Worm (Caenorhabditis elegans) whole organism, early embryonic: Measurements from ENCODE around the gene T01B4.3.

ENCODE experiments used
- B0310.2 ChIP-seq: sonication (generic microtip); optimal IDR thresholded peaks from 2 replicates; lab custom pipeline; 2016; ENCODE audit warnings: mild to moderate bottlenecking, missing genetic modification characterization, missing compliant biosample characterization
- F13C5.2 ChIP-seq: sonication (generic microtip); optimal IDR thresholded peaks from 2 replicates; lab custom pipeline; 2017; ENCODE audit warnings: mild to moderate bottlenecking, missing genetic modification characterization, inconsistent platforms, missing compliant biosample characterization
- aly-1 ChIP-seq: sonication (generic microtip); optimal IDR thresholded peaks from 2 replicates; lab custom pipeline; 2016; ENCODE audit warnings: missing genetic modification characterization, missing compliant biosample characterization
- ama-1 ChIP-seq: fragments of 150-350 bp; optimal IDR thresholded peaks from 2 replicates; lab custom pipeline; 2014
- ceh-13 ChIP-seq: fragments of 200-800 bp; sonication (Bioruptor generic); optimal IDR thresholded peaks from 2 replicates; lab custom pipeline; 2018; ENCODE audit warnings: mild to moderate bottlenecking, missing genetic modification characterization, missing compliant biosample characterization
- ceh-36 ChIP-seq: sonication (generic microtip); optimal IDR thresholded peaks from 2 replicates; lab custom pipeline; 2016; ENCODE audit warnings: missing genetic modification characterization, inconsistent platforms, missing compliant biosample characterization
- ets-7 ChIP-seq: sonication (generic microtip); optimal IDR thresholded peaks from 2 replicates; lab custom pipeline; 2016; ENCODE audit warnings: missing genotype, missing genetic modification characterization, missing compliant biosample characterization
- flt-1 ChIP-seq: fragments of 200-800 bp; sonication (Bioruptor generic); IDR thresholded peaks from 2 replicates; pipeline ENCODE4 v1.3.6; 2022; ENCODE audit warnings: missing genetic modification characterization, missing compliant biosample characterization
- hmbx-1 ChIP-seq: sonication (generic microtip); optimal IDR thresholded peaks from 2 replicates; lab custom pipeline; 2016; ENCODE audit warnings: mild to moderate bottlenecking, missing genetic modification characterization, missing compliant biosample characterization
- hmg-4 ChIP-seq: fragments of 200-800 bp; sonication (Bioruptor generic); optimal IDR thresholded peaks from 2 replicates; lab custom pipeline; 2018; ENCODE audit warnings: mild to moderate bottlenecking, missing genetic modification characterization, missing compliant biosample characterization
- hnd-1 ChIP-seq: sonication (generic microtip); optimal IDR thresholded peaks from 2 replicates; lab custom pipeline; 2016; ENCODE audit warnings: missing genetic modification characterization, missing compliant biosample characterization
- pes-1 ChIP-seq: fragments of 200-800 bp; sonication (Bioruptor generic); IDR thresholded peaks from 2 replicates; pipeline ENCODE4 v1.3.6; 2022; ENCODE audit warnings: missing genetic modification reagents, missing genetic modification characterization, missing compliant biosample characterization
- scrt-1 ChIP-seq: fragments of 200-800 bp; sonication (Bioruptor generic); IDR thresholded peaks from 2 replicates; pipeline ENCODE4 v1.3.6; 2022; ENCODE audit warnings: missing genetic modification characterization, missing compliant biosample characterization
- sea-1 ChIP-seq: fragments of 200-800 bp; sonication (Bioruptor generic); conservative IDR thresholded peaks from 2 replicates; pipeline ENCODE4 v1.3.6; 2022; ENCODE audit warnings: missing genetic modification characterization, missing compliant biosample characterization
- tbx-11 ChIP-seq: fragments of 200-800 bp; sonication (Bioruptor generic); IDR thresholded peaks from 2 replicates; pipeline ENCODE4 v1.3.6; 2022; ENCODE audit warnings: missing genetic modification characterization, missing compliant biosample characterization
- tbx-37 ChIP-seq: fragments of 200-800 bp; sonication (Bioruptor generic); conservative IDR thresholded peaks from 2 replicates; pipeline ENCODE4 v1.3.6; 2022; ENCODE audit warnings: missing genetic modification reagents, missing genetic modification characterization, missing compliant biosample characterization
- tra-4 ChIP-seq: sonication (generic microtip); optimal IDR thresholded peaks from 2 replicates; lab custom pipeline; 2017; ENCODE audit warnings: missing genetic modification characterization, missing compliant biosample characterization

Gene T01B4.3

ce11 chrX:16309705-16310104 is 7.8 kb downstream of the T01B4.3 start:
- no peak for TF ChIP-seq aly-1
- no peak for TF ChIP-seq hmg-4 (GFP tag; lab: Kevin White, UChicago)
- TF ChIP-seq pes-1 (GFP tag; lab: Robert Waterston, UW), result no peak
- no peak for TF ChIP-seq ets-7 (tag; lab: Kevin White, UChicago)
- no peak for TF ChIP-seq flt-1 (GFP tag; lab: Robert Waterston, UW)
- TF ChIP-seq ceh-13 (GFP tag; lab: Kevin White, UChicago), result no peak
- TF ChIP-seq tbx-11 (GFP tag; lab: Robert Waterston, UW), result no peak
- TF ChIP-seq ceh-36, result no peak
- TF ChIP-seq hnd-1 (tag; lab: Kevin White, UChicago), result no peak
- no peak for TF ChIP-seq F13C5.2
- no peak for TF ChIP-seq B0310.2 (tag; lab: Kevin White, UChicago)
- no peak for TF ChIP-seq sea-1
- no peak for TF ChIP-seq scrt-1
- TF ChIP-seq tbx-37 (GFP tag; lab: Robert Waterston, UW), result no peak
- TF ChIP-seq hmbx-1 (tag; lab: Kevin White, UChicago), result no peak

ce11 chrX:16306164-16306563 is 11.4 kb downstream of the T01B4.3 start, which contains the start of gene twk-22:
twk-22 (plus strand) TSS chrX:16306464.
- TF ChIP-seq ets-7 (tag; lab: Kevin White, UChicago) (no peak), scrt-1 (no peak), F13C5.2 (no peak), tbx-37 (GFP tag; lab: Robert Waterston, UW) (no peak), pes-1 (GFP tag; lab: Robert Waterston, UW) (no peak), ama-1 (lab: Kevin White, UChicago) (no peak), ceh-36 (no peak), hnd-1 (tag; lab: Kevin White, UChicago) (no peak), hmbx-1 (tag; lab: Kevin White, UChicago) (no peak)

- TF ChIP-seq hmbx-1 (tag; lab: Kevin White, UChicago), result no peak
- no peak for TF ChIP-seq B0310.2 (tag; lab: Kevin White, UChicago)
- TF ChIP-seq scrt-1, result no peak
- no peak for TF ChIP-seq F13C5.2
- TF ChIP-seq ama-1 (lab: Kevin White, UChicago), result no peak
- no peak for TF ChIP-seq tbx-11 (GFP tag; lab: Robert Waterston, UW)
- no peak for TF ChIP-seq flt-1 (GFP tag; lab: Robert Waterston, UW)
- no peak for TF ChIP-seq ceh-13 (GFP tag; lab: Kevin White, UChicago)
- TF ChIP-seq hmg-4 (GFP tag; lab: Kevin White, UChicago), result no peak
- no peak for TF ChIP-seq ceh-36
- TF ChIP-seq pes-1 (GFP tag; lab: Robert Waterston, UW), result no peak
- no peak for TF ChIP-seq tra-4
- TF ChIP-seq aly-1, result no peak
- no peak for TF ChIP-seq ets-7 (tag; lab: Kevin White, UChicago)
- no peak for TF ChIP-seq tbx-37 (GFP tag; lab: Robert Waterston, UW)
These were observed 17.1 kb downstream of the T01B4.3 start for ce11 chrX:16300422-16300821.

- no peak for TF ChIP-seq hnd-1 (tag; lab: Kevin White, UChicago)
- TF ChIP-seq tra-4, result no peak
- no peak for TF ChIP-seq flt-1 (GFP tag; lab: Robert Waterston, UW)
- no peak for TF ChIP-seq aly-1
- TF ChIP-seq tbx-37 (GFP tag; lab: Robert Waterston, UW), result no peak
- TF ChIP-seq pes-1 (GFP tag; lab: Robert Waterston, UW), result no peak
- no peak for TF ChIP-seq hmbx-1 (tag; lab: Kevin White, UChicago)
- no peak for TF ChIP-seq B0310.2 (tag; lab: Kevin White, UChicago)
- TF ChIP-seq ama-1 (lab: Kevin White, UChicago), result no peak
- no peak for TF ChIP-seq scrt-1
These were observed 17.7 kb downstream of the T01B4.3 start, which contains the start of gene twk-21 for ce11 chrX:16299859-16300258. twk-21 (plus strand) TSS chrX:16299892.

- TF ChIP-seq pes-1 (GFP tag; lab: Robert Waterston, UW), result peak; percentile 46; the same call in 1 of the 2 replicates
- TF ChIP-seq sea-1, result 0 out of 2 replicates have a peak, but pooled peaks have one; percentile 14
- 0 out of 2 replicates have a peak, but pooled peaks have one; percentile 21 for TF ChIP-seq tbx-37 (GFP tag; lab: Robert Waterston, UW)
- peak; percentile 52; the same call in 1 of the 2 replicates for TF ChIP-seq scrt-1
These were observed 18.3 kb downstream of the T01B4.3 start for ce11 chrX:16299217-16299616.

- TF ChIP-seq tbx-37 (GFP tag; lab: Robert Waterston, UW) (0 out of 2 replicates have a peak, but pooled peaks have one; percentile 40), tra-4 (no peak), flt-1 (GFP tag; lab: Robert Waterston, UW) (no peak), aly-1 (no peak), B0310.2 (tag; lab: Kevin White, UChicago) (no peak), pes-1 (GFP tag; lab: Robert Waterston, UW) (peak; percentile 67), scrt-1 (0 out of 2 replicates have a peak, but pooled peaks have one; percentile 57), hnd-1 (tag; lab: Kevin White, UChicago) (no peak), F13C5.2 (peak; percentile 60), ama-1 (lab: Kevin White, UChicago) (no peak), tbx-11 (GFP tag; lab: Robert Waterston, UW) (peak; percentile 33; the same call in 1 of the 2 replicates), ceh-36 (no peak)
These were observed 19.4 kb downstream of the T01B4.3 start for ce11 chrX:16298173-16298572.

ce11 chrX:16297123-16297522 is 20.4 kb downstream of the T01B4.3 start:
- no peak for TF ChIP-seq ceh-36
- no peak for TF ChIP-seq B0310.2 (tag; lab: Kevin White, UChicago)
- TF ChIP-seq ets-7 (tag; lab: Kevin White, UChicago), result no peak
- TF ChIP-seq tra-4, result no peak
- no peak for TF ChIP-seq ama-1 (lab: Kevin White, UChicago)
- TF ChIP-seq tbx-37 (GFP tag; lab: Robert Waterston, UW), result no peak
- TF ChIP-seq tbx-11 (GFP tag; lab: Robert Waterston, UW), result no peak
- TF ChIP-seq aly-1, result no peak
- TF ChIP-seq hmbx-1 (tag; lab: Kevin White, UChicago), result no peak
- TF ChIP-seq flt-1 (GFP tag; lab: Robert Waterston, UW), result no peak
- no peak for TF ChIP-seq F13C5.2
- TF ChIP-seq hnd-1 (tag; lab: Kevin White, UChicago), result no peak
- no peak for TF ChIP-seq hmg-4 (GFP tag; lab: Kevin White, UChicago)
- no peak for TF ChIP-seq ceh-13 (GFP tag; lab: Kevin White, UChicago)
